Worm (Caenorhabditis elegans): ENCODE measurements around the gene vit-5.
A peak's percentile ranks its signal among the peaks of the same experiment; 100 is the strongest.

The vit-5 gene

ce11 chrX:3430020-3430419 is 26.7 kb downstream of the vit-5 start, which contains the start of gene ZK813.4:
Gene ZK813.4, minus strand, starts transcription at chrX:3430120.
- TF ChIP-seq ama-1 (optimal IDR thresholded peaks at IDR 0.05) = no peak
- no peak for TF ChIP-seq elt-4 (tag; optimal IDR thresholded peaks at IDR 0.05)

- no peak for TF ChIP-seq pha-2 (tag; optimal IDR thresholded peaks at IDR 0.05)
- no peak for TF ChIP-seq ceh-2 (tag; optimal IDR thresholded peaks at IDR 0.05)
- no peak for TF ChIP-seq hlh-30 (tag; optimal IDR thresholded peaks at IDR 0.05; ENCODE audit: insufficient read depth)
- TF ChIP-seq syd-9 (tag; optimal IDR thresholded peaks at IDR 0.05) = no peak
- TF ChIP-seq che-1 (tag; optimal IDR thresholded peaks at IDR 0.05) = no peak
Observed at ce11 chrX:3439823-3440222, 36.6 kb downstream of the vit-5 start.

- peak; percentile 6 for TF ChIP-seq rnt-1 (tag; optimal IDR thresholded peaks at IDR 0.05)
- peak; percentile 55 for TF ChIP-seq unc-55 (GFP tag; optimal IDR thresholded peaks at IDR 0.05)
- TF ChIP-seq pros-1 (tag; optimal IDR thresholded peaks at IDR 0.05) = no peak
Observed at ce11 chrX:3440308-3440707, 37.0 kb downstream of the vit-5 start.

- TF ChIP-seq pax-1 (tag; optimal IDR thresholded peaks at IDR 0.05) (no peak), unc-86 (tag; optimal IDR thresholded peaks at IDR 0.05) (no peak), odd-2 (tag; optimal IDR thresholded peaks at IDR 0.05) (no peak), fkh-10 (GFP tag; optimal IDR thresholded peaks at IDR 0.05) (no peak), pat-9 (tag; optimal IDR thresholded peaks at IDR 0.05) (no peak), ceh-18 (tag; optimal IDR thresholded peaks at IDR 0.05) (no peak), ama-1 (optimal IDR thresholded peaks at IDR 0.05) (no peak), pag-3 (tag; optimal IDR thresholded peaks at IDR 0.05; ENCODE audit: borderline replicate concordance) (no peak), ceh-9 (tag; optimal IDR thresholded peaks at IDR 0.05) (no peak), lin-11 (tag; optimal IDR thresholded peaks at IDR 0.05) (no peak), nfya-1 (tag; optimal IDR thresholded peaks at IDR 0.05) (no peak), tbx-2 (tag; optimal IDR thresholded peaks at IDR 0.05) (no peak)
Observed at ce11 chrX:3441539-3441938, 38.3 kb downstream of the vit-5 start, which contains the start of gene ZK813.3. Gene ZK813.3, plus strand, starts transcription at chrX:3441839.

ce11 chrX:3443526-3443925 is 40.3 kb downstream of the vit-5 start, which contains the start of gene ZK813.2:
Gene ZK813.2, plus strand, starts transcription at chrX:3443826.
- no peak for TF ChIP-seq che-1 (tag; optimal IDR thresholded peaks at IDR 0.05)
- TF ChIP-seq lin-11 (tag; optimal IDR thresholded peaks at IDR 0.05) = no peak
- TF ChIP-seq sox-4 (tag; optimal IDR thresholded peaks at IDR 0.05) = no peak
- no peak for TF ChIP-seq ceh-30 (tag; optimal IDR thresholded peaks at IDR 0.05)
- TF ChIP-seq fax-1 (tag; optimal IDR thresholded peaks at IDR 0.05) = no peak
- no peak for TF ChIP-seq ceh-48 (tag; optimal IDR thresholded peaks at IDR 0.05)
- TF ChIP-seq ceh-14 (tag; optimal IDR thresholded peaks at IDR 0.05) = no peak
- no peak for TF ChIP-seq fkh-6 (tag; optimal IDR thresholded peaks at IDR 0.05)
- TF ChIP-seq C38D4.7 (GFP tag; optimal IDR thresholded peaks at IDR 0.05) = no peak
- TF ChIP-seq nhr-11 (tag; optimal IDR thresholded peaks at IDR 0.05) = no peak
- no peak for TF ChIP-seq hlh-8 (tag; optimal IDR thresholded peaks at IDR 0.05)
- no peak for TF ChIP-seq ceh-34 (tag; optimal IDR thresholded peaks at IDR 0.05)
- TF ChIP-seq odd-2 (tag; optimal IDR thresholded peaks at IDR 0.05) = no peak
- no peak for TF ChIP-seq ceh-24 (tag; optimal IDR thresholded peaks at IDR 0.05)
- no peak for TF ChIP-seq hlh-15 (tag; optimal IDR thresholded peaks at IDR 0.05)
- TF ChIP-seq hlh-13 (GFP tag; optimal IDR thresholded peaks at IDR 0.05) = no peak
- TF ChIP-seq pag-3 (tag; optimal IDR thresholded peaks at IDR 0.05; ENCODE audit: borderline replicate concordance) = no peak

- TF ChIP-seq ceh-48 (tag; optimal IDR thresholded peaks at IDR 0.05) (no peak), rnt-1 (tag; optimal IDR thresholded peaks at IDR 0.05) (no peak), sox-4 (tag; optimal IDR thresholded peaks at IDR 0.05) (no peak), tbx-2 (tag; optimal IDR thresholded peaks at IDR 0.05) (no peak), sox-2 (GFP tag; IDR thresholded peaks at IDR 0.05) (no peak), syd-9 (tag; optimal IDR thresholded peaks at IDR 0.05) (no peak), ahr-1 (tag; optimal IDR thresholded peaks at IDR 0.05) (no peak), hlh-6 (tag; optimal IDR thresholded peaks at IDR 0.05) (no peak), che-1 (tag; optimal IDR thresholded peaks at IDR 0.05) (no peak), unc-86 (tag; optimal IDR thresholded peaks at IDR 0.05) (no peak), K02D7.2 (tag; optimal IDR thresholded peaks at IDR 0.05) (no peak), gmeb-2 (tag; optimal IDR thresholded peaks at IDR 0.05) (no peak), pax-1 (tag; optimal IDR thresholded peaks at IDR 0.05) (no peak), fkh-10 (GFP tag; optimal IDR thresholded peaks at IDR 0.05) (no peak), pat-9 (tag; optimal IDR thresholded peaks at IDR 0.05) (no peak), ttx-3 (tag; optimal IDR thresholded peaks at IDR 0.05) (no peak), ceh-31 (tag; optimal IDR thresholded peaks at IDR 0.05) (no peak), pha-4 (tag; optimal IDR thresholded peaks at IDR 0.05) (no peak)
Observed at ce11 chrX:3444514-3444913, 41.2 kb downstream of the vit-5 start, which contains the start of gene ZK813.7. Gene ZK813.7, plus strand, starts transcription at chrX:3444814.
